Worm (Caenorhabditis elegans): Measurements from ENCODE around the gene nhr-8.

Gene nhr-8

ce11 chrIV:7734173-7734572 is 23.4 kb downstream of the nhr-8 start:
- TF ChIP-seq ztf-23 (GFP tag; IDR thresholded peaks at IDR 0.05), result no peak
- no peak for TF ChIP-seq cog-1 (tag; optimal IDR thresholded peaks at IDR 0.05)
- no peak for TF ChIP-seq T22C8.4 (GFP tag; IDR thresholded peaks at IDR 0.05)
- TF ChIP-seq ztf-29 (GFP tag; IDR thresholded peaks at IDR 0.05), result no peak
- no peak for TF ChIP-seq flt-1 (GFP tag; IDR thresholded peaks at IDR 0.05)
- TF ChIP-seq med-1 (GFP tag; optimal IDR thresholded peaks at IDR 0.05; ENCODE audit: insufficient read depth), result no peak
- TF ChIP-seq ref-1 (GFP tag; conservative IDR thresholded peaks at IDR 0.05), result no peak
- TF ChIP-seq tab-1 (GFP tag; IDR thresholded peaks at IDR 0.05), result no peak
- no peak for TF ChIP-seq klf-2 (GFP tag; conservative IDR thresholded peaks at IDR 0.05)

- TF ChIP-seq ztf-29 (GFP tag; IDR thresholded peaks at IDR 0.05) (no peak), cog-1 (tag; optimal IDR thresholded peaks at IDR 0.05) (no peak), ref-1 (GFP tag; conservative IDR thresholded peaks at IDR 0.05) (no peak), klf-2 (GFP tag; conservative IDR thresholded peaks at IDR 0.05) (no peak), ztf-23 (GFP tag; IDR thresholded peaks at IDR 0.05) (no peak), flt-1 (GFP tag; IDR thresholded peaks at IDR 0.05) (no peak), tab-1 (GFP tag; IDR thresholded peaks at IDR 0.05) (no peak), T22C8.4 (GFP tag; IDR thresholded peaks at IDR 0.05) (no peak), med-1 (GFP tag; optimal IDR thresholded peaks at IDR 0.05; ENCODE audit: insufficient read depth) (no peak)
Measured at ce11 chrIV:7734619-7735018, 23.8 kb downstream of the nhr-8 start, which contains the start of gene clx-1. Gene clx-1, plus strand, starts transcription at chrIV:7734648.

- TF ChIP-seq cog-1 (tag; optimal IDR thresholded peaks at IDR 0.05), result no peak
- no peak for TF ChIP-seq ref-1 (GFP tag; conservative IDR thresholded peaks at IDR 0.05)
- TF ChIP-seq ztf-23 (GFP tag; IDR thresholded peaks at IDR 0.05), result no peak
- TF ChIP-seq ztf-29 (GFP tag; IDR thresholded peaks at IDR 0.05), result no peak
- TF ChIP-seq klf-2 (GFP tag; conservative IDR thresholded peaks at IDR 0.05), result no peak
- no peak for TF ChIP-seq med-1 (GFP tag; optimal IDR thresholded peaks at IDR 0.05; ENCODE audit: insufficient read depth)
- no peak for TF ChIP-seq flt-1 (GFP tag; IDR thresholded peaks at IDR 0.05)
- no peak for TF ChIP-seq tab-1 (GFP tag; IDR thresholded peaks at IDR 0.05)
- no peak for TF ChIP-seq T22C8.4 (GFP tag; IDR thresholded peaks at IDR 0.05)
Measured at ce11 chrIV:7736616-7737015, 25.8 kb downstream of the nhr-8 start.

DNA sequence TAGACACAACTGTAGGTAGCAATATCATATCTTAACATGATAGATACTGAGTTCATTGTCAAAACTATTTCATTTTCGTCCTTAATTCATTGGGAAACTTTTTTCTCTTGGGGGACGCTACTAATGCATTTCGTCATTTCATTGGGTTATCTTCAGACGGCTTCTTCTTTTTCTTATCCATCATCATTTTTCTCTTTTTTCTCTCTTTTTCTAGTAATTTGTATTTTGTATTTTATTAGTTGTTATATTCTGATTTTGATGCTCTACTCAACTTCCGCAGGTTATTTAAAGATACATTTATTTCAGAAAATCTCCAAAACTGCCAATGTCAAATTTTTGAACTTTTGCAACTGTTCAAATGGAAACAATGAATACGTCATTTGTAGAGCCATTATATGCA is 32.8 kb downstream of the nhr-8 start, which contains the start of gene npr-35:
npr-35 (plus strand) TSS at position 301 of the 400 bp plus-strand sequence.
- no peak for TF ChIP-seq tab-1 (GFP tag; IDR thresholded peaks at IDR 0.05)

ce11 chrIV:7747838-7748237 is 37.1 kb downstream of the nhr-8 start, which contains the start of gene klo-1:
Gene klo-1, minus strand, starts transcription at chrIV:7748225.
- TF ChIP-seq ref-1 (GFP tag; conservative IDR thresholded peaks at IDR 0.05), result no peak
- TF ChIP-seq tab-1 (GFP tag; IDR thresholded peaks at IDR 0.05), result no peak
- TF ChIP-seq med-1 (GFP tag; optimal IDR thresholded peaks at IDR 0.05; ENCODE audit: insufficient read depth), result no peak
- no peak for TF ChIP-seq klf-2 (GFP tag; conservative IDR thresholded peaks at IDR 0.05)
- TF ChIP-seq T22C8.4 (GFP tag; IDR thresholded peaks at IDR 0.05), result no peak
- no peak for TF ChIP-seq flt-1 (GFP tag; IDR thresholded peaks at IDR 0.05)
- no peak for TF ChIP-seq ztf-23 (GFP tag; IDR thresholded peaks at IDR 0.05)
- TF ChIP-seq ztf-29 (GFP tag; IDR thresholded peaks at IDR 0.05), result no peak
- TF ChIP-seq cog-1 (tag; optimal IDR thresholded peaks at IDR 0.05), result no peak

- TF ChIP-seq klf-2 (GFP tag; conservative IDR thresholded peaks at IDR 0.05), result no peak
- TF ChIP-seq med-1 (GFP tag; optimal IDR thresholded peaks at IDR 0.05; ENCODE audit: insufficient read depth), result no peak
- TF ChIP-seq flt-1 (GFP tag; IDR thresholded peaks at IDR 0.05), result no peak
- no peak for TF ChIP-seq ztf-23 (GFP tag; IDR thresholded peaks at IDR 0.05)
- TF ChIP-seq ztf-29 (GFP tag; IDR thresholded peaks at IDR 0.05), result no peak
- no peak for TF ChIP-seq cog-1 (tag; optimal IDR thresholded peaks at IDR 0.05)
- TF ChIP-seq tab-1 (GFP tag; IDR thresholded peaks at IDR 0.05), result no peak
- no peak for TF ChIP-seq T22C8.4 (GFP tag; IDR thresholded peaks at IDR 0.05)
- no peak for TF ChIP-seq ref-1 (GFP tag; conservative IDR thresholded peaks at IDR 0.05)
Measured at ce11 chrIV:7753108-7753507, 42.3 kb downstream of the nhr-8 start, which contains the start of gene col-14. Gene col-14, plus strand, starts transcription at chrIV:7753408.

- TF ChIP-seq flt-1 (GFP tag; IDR thresholded peaks at IDR 0.05) (no peak), ztf-23 (GFP tag; IDR thresholded peaks at IDR 0.05) (no peak), med-1 (GFP tag; optimal IDR thresholded peaks at IDR 0.05; ENCODE audit: insufficient read depth) (no peak), tab-1 (GFP tag; IDR thresholded peaks at IDR 0.05) (no peak), ref-1 (GFP tag; conservative IDR thresholded peaks at IDR 0.05) (no peak), klf-2 (GFP tag; conservative IDR thresholded peaks at IDR 0.05) (no peak), cog-1 (tag; optimal IDR thresholded peaks at IDR 0.05) (no peak), T22C8.4 (GFP tag; IDR thresholded peaks at IDR 0.05) (no peak), ztf-29 (GFP tag; IDR thresholded peaks at IDR 0.05) (no peak)
Measured at ce11 chrIV:7754114-7754513, 43.3 kb downstream of the nhr-8 start.

- no peak for TF ChIP-seq T22C8.4 (GFP tag; IDR thresholded peaks at IDR 0.05)
- no peak for TF ChIP-seq ztf-23 (GFP tag; IDR thresholded peaks at IDR 0.05)
- TF ChIP-seq klf-2 (GFP tag; conservative IDR thresholded peaks at IDR 0.05), result no peak
- TF ChIP-seq ref-1 (GFP tag; conservative IDR thresholded peaks at IDR 0.05), result no peak
- TF ChIP-seq med-1 (GFP tag; optimal IDR thresholded peaks at IDR 0.05; ENCODE audit: insufficient read depth), result no peak
- TF ChIP-seq tab-1 (GFP tag; IDR thresholded peaks at IDR 0.05), result no peak
- TF ChIP-seq cog-1 (tag; optimal IDR thresholded peaks at IDR 0.05), result no peak
- TF ChIP-seq flt-1 (GFP tag; IDR thresholded peaks at IDR 0.05), result no peak
- no peak for TF ChIP-seq ztf-29 (GFP tag; IDR thresholded peaks at IDR 0.05)
Measured at ce11 chrIV:7757245-7757644, 46.5 kb downstream of the nhr-8 start, which contains the start of gene C46A5.4. Gene C46A5.4, minus strand, starts transcription at chrIV:7757345.

- TF ChIP-seq med-1 (GFP tag; optimal IDR thresholded peaks at IDR 0.05; ENCODE audit: insufficient read depth) (no peak), ztf-29 (GFP tag; IDR thresholded peaks at IDR 0.05) (no peak), flt-1 (GFP tag; IDR thresholded peaks at IDR 0.05) (no peak), cog-1 (tag; optimal IDR thresholded peaks at IDR 0.05) (no peak), T22C8.4 (GFP tag; IDR thresholded peaks at IDR 0.05) (no peak), ztf-23 (GFP tag; IDR thresholded peaks at IDR 0.05) (no peak), ref-1 (GFP tag; conservative IDR thresholded peaks at IDR 0.05) (no peak), klf-2 (GFP tag; conservative IDR thresholded peaks at IDR 0.05) (no peak), tab-1 (GFP tag; IDR thresholded peaks at IDR 0.05) (no peak)
Measured at ce11 chrIV:7759527-7759926, 48.7 kb downstream of the nhr-8 start, which contains the start of gene dsb-3. Gene dsb-3, minus strand, starts transcription at chrIV:7759627.

DNA sequence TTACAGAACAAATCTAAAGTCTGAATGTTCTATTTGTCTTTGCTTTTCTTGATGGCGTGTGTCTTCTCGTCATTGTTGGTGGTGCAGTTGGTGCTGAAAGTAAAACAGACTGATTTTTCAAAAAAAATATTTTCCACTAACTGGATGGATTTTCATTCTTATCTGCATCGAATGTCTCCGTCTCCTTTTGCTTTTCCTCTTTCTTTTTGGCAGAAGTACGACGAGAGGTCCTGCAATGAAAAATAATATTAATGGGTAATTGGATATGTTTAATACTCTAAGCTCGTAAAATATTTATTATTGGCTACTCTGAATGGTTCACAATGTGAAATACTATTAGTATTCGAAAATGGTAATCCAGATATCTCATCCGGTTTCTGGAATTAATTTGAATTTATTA is 49.3 kb downstream of the nhr-8 start, which contains the start of gene del-7:
del-7 (plus strand) TSS at position 301 of the 400 bp plus-strand sequence.
- TF ChIP-seq tab-1 (GFP tag; IDR thresholded peaks at IDR 0.05) (no peak), flt-1 (GFP tag; IDR thresholded peaks at IDR 0.05) (no peak), ztf-23 (GFP tag; IDR thresholded peaks at IDR 0.05) (no peak), cog-1 (tag; optimal IDR thresholded peaks at IDR 0.05) (no peak), ztf-29 (GFP tag; IDR thresholded peaks at IDR 0.05) (no peak), med-1 (GFP tag; optimal IDR thresholded peaks at IDR 0.05; ENCODE audit: insufficient read depth) (no peak), klf-2 (GFP tag; conservative IDR thresholded peaks at IDR 0.05) (no peak), ref-1 (GFP tag; conservative IDR thresholded peaks at IDR 0.05) (no peak)

All from whole organism, midembryonic.